Fruit fly (Drosophila melanogaster) whole organism, adult: ENCODE measurements around the gene Ranbp16.

Experiments used
- CG11617 ChIP-seq: fragments of 200-800 bp; sonication (Bioruptor generic); optimal IDR thresholded peaks from 2 replicates; lab custom pipeline; 2017; ENCODE audit warnings: mild to moderate bottlenecking, missing biosample characterization, missing genetic modification reagents, missing genetic modification characterization
- CG12768 ChIP-seq: fragments of 200-800 bp; sonication (Bioruptor generic); optimal IDR thresholded peaks from 2 replicates; lab custom pipeline; 2017; ENCODE audit warnings: missing biosample characterization, missing genetic modification characterization, mild to moderate bottlenecking, moderate library complexity, missing genetic modification reagents
- CG14711 ChIP-seq: fragments of 200-800 bp; sonication (Bioruptor generic); optimal IDR thresholded peaks from 2 replicates; lab custom pipeline; 2018; ENCODE audit warnings: missing biosample characterization, mild to moderate bottlenecking, missing genetic modification characterization, moderate library complexity
- CG1620 ChIP-seq: fragments of 200-800 bp; sonication (Bioruptor generic); optimal IDR thresholded peaks from 2 replicates; lab custom pipeline; 2016; ENCODE audit warnings: missing biosample characterization, missing genetic modification characterization
- CG33017 ChIP-seq: fragments of 200-800 bp; sonication (Bioruptor generic); optimal IDR thresholded peaks from 2 replicates; lab custom pipeline; 2018; ENCODE audit warnings: missing biosample characterization, mild to moderate bottlenecking, missing genetic modification characterization, moderate library complexity
- CG5204 ChIP-seq: fragments of 200-800 bp; sonication (Bioruptor generic); optimal IDR thresholded peaks from 2 replicates; lab custom pipeline; 2016; ENCODE audit warnings: missing biosample characterization, missing genetic modification characterization
- CG7045 ChIP-seq: fragments of 200-800 bp; sonication (Bioruptor generic); optimal IDR thresholded peaks from 2 replicates; lab custom pipeline; 2017; ENCODE audit warnings: missing biosample characterization, mild to moderate bottlenecking, missing genetic modification characterization
- CG7101 ChIP-seq: fragments of 200-800 bp; sonication (Bioruptor generic); optimal IDR thresholded peaks from 2 replicates; lab custom pipeline; 2018; ENCODE audit warnings: missing biosample characterization, mild to moderate bottlenecking, missing genetic modification characterization, moderate library complexity
- Clk ChIP-seq: fragments of 200-800 bp; sonication (Bioruptor generic); optimal IDR thresholded peaks from 2 replicates; lab custom pipeline; 2017; ENCODE audit warnings: missing biosample characterization, missing genetic modification characterization
- Crg-1 ChIP-seq: fragments of 200-800 bp; sonication (Bioruptor generic); optimal IDR thresholded peaks from 2 replicates; lab custom pipeline; 2016; ENCODE audit warnings: missing biosample characterization, missing genetic modification characterization
- Hr96 ChIP-seq: fragments of 200-800 bp; sonication (Bioruptor generic); optimal IDR thresholded peaks from 2 replicates; lab custom pipeline; 2016; ENCODE audit warnings: missing biosample characterization, missing genetic modification characterization
- Mnt ChIP-seq: fragments of 200-800 bp; sonication (Bioruptor generic); optimal IDR thresholded peaks from 2 replicates; lab custom pipeline; 2016; ENCODE audit warnings: missing biosample characterization, mild to moderate bottlenecking, missing genetic modification characterization
- bab1 ChIP-seq: fragments of 200-800 bp; sonication (Bioruptor generic); optimal IDR thresholded peaks from 3 replicates; lab custom pipeline; 2019; ENCODE audit warnings: missing biosample characterization, mild to moderate bottlenecking, missing genetic modification characterization, moderate library complexity
- cic ChIP-seq: fragments of 200-800 bp; sonication (Bioruptor generic); optimal IDR thresholded peaks from 2 replicates; lab custom pipeline; 2017; ENCODE audit warnings: missing biosample characterization, mild to moderate bottlenecking, missing genetic modification characterization, moderate library complexity
- cnc ChIP-seq, 2 experiments: fragments of >200 bp; optimal IDR thresholded peaks; 2 replicates each; lab custom pipeline; 2017
- kay ChIP-seq: fragments of 200-800 bp; sonication (Bioruptor generic); peaks from one replicate; lab custom pipeline; 2016; ENCODE audit warnings: missing biosample characterization, missing genetic modification characterization, borderline replicate concordance
- ovo ChIP-seq: fragments of 200-800 bp; sonication (Bioruptor generic); optimal IDR thresholded peaks from 2 replicates; lab custom pipeline; 2016; ENCODE audit warnings: missing biosample characterization, missing genetic modification characterization
- pad ChIP-seq: fragments of 200-800 bp; sonication (Bioruptor generic); optimal IDR thresholded peaks from 3 replicates; lab custom pipeline; 2017; ENCODE audit warnings: missing biosample characterization, missing genetic modification characterization, mild to moderate bottlenecking, moderate library complexity, missing genetic modification reagents
- tj ChIP-seq: fragments of 200-800 bp; sonication (Bioruptor generic); optimal IDR thresholded peaks from 3 replicates; lab custom pipeline; 2017; ENCODE audit warnings: missing biosample characterization, mild to moderate bottlenecking, missing genetic modification characterization, moderate library complexity
- toe ChIP-seq: fragments of 200-800 bp; sonication (Bioruptor generic); optimal IDR thresholded peaks from 2 replicates; lab custom pipeline; 2016; ENCODE audit warnings: missing biosample characterization, missing genetic modification characterization

The Ranbp16 gene

dm6 chrX:15909564-15910284 lies 23.9 kb downstream of the Ranbp16 start, which contains the start of gene CycD:
CycD (minus strand) TSS chrX:15909676.
- TF ChIP-seq Mnt (GFP tag; lab: Kevin White, UChicago) (peak; percentile 8), bab1 (GFP tag; lab: Kevin White, UChicago) (peak; percentile 13), cic (no peak)

dm6 chrX:15893732-15894264 lies 39.9 kb downstream of the Ranbp16 start:
- no peak for TF ChIP-seq ovo (GFP tag; lab: Kevin White, UChicago)
- no peak for TF ChIP-seq Hr96
- TF ChIP-seq Mnt (GFP tag; lab: Kevin White, UChicago) = no peak
- no peak for TF ChIP-seq CG12768 (GFP tag; lab: Kevin White, UChicago)
- no peak for TF ChIP-seq CG5204 (GFP tag; lab: Kevin White, UChicago)
- no peak for TF ChIP-seq bab1 (GFP tag; lab: Kevin White, UChicago)
- no peak for TF ChIP-seq cic
- no peak for TF ChIP-seq CG7045
- no peak for TF ChIP-seq CG14711 (tag; lab: Kevin White, UChicago)
- no peak for TF ChIP-seq CG11617 (GFP tag; lab: Kevin White, UChicago)
- TF ChIP-seq Clk (GFP tag; lab: Kevin White, UChicago) = no peak
- TF ChIP-seq toe (GFP tag; lab: Kevin White, UChicago) = no peak
- TF ChIP-seq Crg-1 (GFP tag; lab: Kevin White, UChicago) = no peak
- no peak for TF ChIP-seq CG7101 (tag; lab: Kevin White, UChicago)
- TF ChIP-seq kay = no peak
- no peak for TF ChIP-seq cnc (optimal IDR thresholded peaks at IDR 0.05; lab: Kevin White, UChicago)
- no peak for TF ChIP-seq tj
- TF ChIP-seq CG33017 (tag; lab: Kevin White, UChicago) = no peak
- TF ChIP-seq CG1620 (GFP tag; lab: Kevin White, UChicago) = no peak

- TF ChIP-seq CG12768 (GFP tag; lab: Kevin White, UChicago) (no peak), kay (no peak), cic (no peak), Crg-1 (GFP tag; lab: Kevin White, UChicago) (no peak), CG11617 (GFP tag; lab: Kevin White, UChicago) (peak; percentile 46), toe (GFP tag; lab: Kevin White, UChicago) (no peak), CG5204 (GFP tag; lab: Kevin White, UChicago) (no peak), CG14711 (tag; lab: Kevin White, UChicago) (peak; percentile 22), Clk (GFP tag; lab: Kevin White, UChicago) (no peak), tj (peak; percentile 38), CG33017 (tag; lab: Kevin White, UChicago) (peak; percentile 6), Hr96 (no peak), CG1620 (GFP tag; lab: Kevin White, UChicago) (no peak), CG7045 (no peak), CG7101 (tag; lab: Kevin White, UChicago) (peak; percentile 64), cnc (optimal IDR thresholded peaks at IDR 0.05; lab: Kevin White, UChicago) (no peak), pad (GFP tag; lab: Kevin White, UChicago) (peak; percentile 31), bab1 (GFP tag; lab: Kevin White, UChicago) (peak; percentile 19), Mnt (GFP tag; lab: Kevin White, UChicago) (peak; percentile 64), ovo (GFP tag; lab: Kevin White, UChicago) (no peak)
Observed at dm6 chrX:15891606-15892345, 41.9 kb downstream of the Ranbp16 start, which contains the start of gene shi. shi (plus strand) TSS chrX:15892116.

- TF ChIP-seq bab1 (GFP tag; lab: Kevin White, UChicago) = no peak
- TF ChIP-seq ovo (GFP tag; lab: Kevin White, UChicago) = peak; percentile 56
- TF ChIP-seq CG7101 (tag; lab: Kevin White, UChicago) = peak; percentile 13
- no peak for TF ChIP-seq CG33017 (tag; lab: Kevin White, UChicago)
- no peak for TF ChIP-seq CG12768 (GFP tag; lab: Kevin White, UChicago)
- peak; percentile 14 for TF ChIP-seq Mnt (GFP tag; lab: Kevin White, UChicago)
- no peak for TF ChIP-seq cic
- TF ChIP-seq tj = peak; percentile 22
- TF ChIP-seq CG5204 (GFP tag; lab: Kevin White, UChicago) = no peak
- TF ChIP-seq pad (GFP tag; lab: Kevin White, UChicago) = no peak
- TF ChIP-seq CG14711 (tag; lab: Kevin White, UChicago) = peak; percentile 3
- TF ChIP-seq Crg-1 (GFP tag; lab: Kevin White, UChicago) = no peak
- TF ChIP-seq Hr96 = no peak
- TF ChIP-seq cnc (optimal IDR thresholded peaks at IDR 0.05; lab: Kevin White, UChicago) = no peak
- peak; percentile 16 for TF ChIP-seq CG11617 (GFP tag; lab: Kevin White, UChicago)
- TF ChIP-seq toe (GFP tag; lab: Kevin White, UChicago) = peak; percentile 27
- no peak for TF ChIP-seq CG7045
- peak; percentile 31 for TF ChIP-seq CG1620 (GFP tag; lab: Kevin White, UChicago)
- TF ChIP-seq kay = no peak
- TF ChIP-seq Clk (GFP tag; lab: Kevin White, UChicago) = no peak
Observed at dm6 chrX:15889780-15890608, 43.7 kb downstream of the Ranbp16 start, which contains the start of the genes MSBP and CG15916. MSBP (minus strand) TSS chrX:15890109. CG15916 (plus strand) TSS chrX:15890589.
